Worm (Caenorhabditis elegans) whole organism, L3 larva: Measurements from ENCODE around the gene srlf-1.

Experiments
- aly-2 ChIP-seq: fragments of 150-350 bp; optimal IDR thresholded peaks from 2 replicates; lab custom pipeline; 2014; ENCODE audit warnings: missing biosample characterization, missing genetic modification characterization
- ama-1 ChIP-seq: fragments of 150-350 bp; optimal IDR thresholded peaks from 2 replicates; lab custom pipeline; 2018
- hmg-11 ChIP-seq: sonication (generic microtip); optimal IDR thresholded peaks from 2 replicates; lab custom pipeline; 2016; ENCODE audit warnings: missing genetic modification characterization, missing compliant biosample characterization
- lin-15B ChIP-seq: fragments of 150-350 bp; optimal IDR thresholded peaks from 2 replicates; lab custom pipeline; 2014; ENCODE audit warnings: missing biosample characterization, missing genetic modification characterization
- lin-39 ChIP-seq: fragments of 150-350 bp; optimal IDR thresholded peaks from 2 replicates; lab custom pipeline; 2018; ENCODE audit warnings: missing biosample characterization, missing genetic modification reagents, missing genetic modification characterization
- nhr-12 ChIP-seq: fragments of 150-350 bp; optimal IDR thresholded peaks from 2 replicates; lab custom pipeline; 2014; ENCODE audit warnings: missing biosample characterization, missing genetic modification characterization
- nhr-23 ChIP-seq: fragments of 150-350 bp; optimal IDR thresholded peaks from 2 replicates; lab custom pipeline; 2014; ENCODE audit warnings: missing biosample characterization, missing genetic modification reagents, missing genetic modification characterization
- unc-39 ChIP-seq: sonication (generic microtip); optimal IDR thresholded peaks from 4 replicates; lab custom pipeline; 2017; ENCODE audit warnings: missing biosample characterization, missing genetic modification characterization
- zag-1 ChIP-seq: fragments of 150-350 bp; optimal IDR thresholded peaks from 2 replicates; lab custom pipeline; 2014; ENCODE audit warnings: missing biosample characterization, missing genetic modification characterization

DNA sequence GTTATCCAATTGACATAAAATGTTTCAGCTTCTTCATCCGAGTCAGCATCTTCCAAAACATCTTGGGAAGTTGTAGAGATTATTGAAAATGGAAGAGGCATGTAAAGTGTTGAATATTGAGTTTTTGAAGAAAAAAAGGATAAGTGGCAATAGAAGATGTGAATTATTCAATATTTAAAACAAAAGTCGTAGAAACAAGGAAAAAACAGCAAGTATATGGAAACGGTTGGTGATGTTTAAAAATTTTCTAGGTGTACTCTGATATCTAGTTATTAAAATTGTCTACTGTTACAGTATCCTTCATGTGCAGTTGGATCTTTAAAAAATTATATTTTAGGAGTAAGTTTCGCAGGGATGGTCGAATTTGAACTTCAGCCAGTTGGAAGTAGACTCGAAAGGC, 18.5 kb upstream of the srlf-1 start, which contains the start of gene C06A8.8:
- TF ChIP-seq zag-1 (tag; lab: Kevin White, UChicago) = no peak
- no peak for TF ChIP-seq hmg-11 (tag; lab: Kevin White, UChicago)
- no peak for TF ChIP-seq lin-15B (tag; lab: Kevin White, UChicago)
- TF ChIP-seq ama-1 (lab: Kevin White, UChicago) = no peak
- TF ChIP-seq unc-39 = no peak
- TF ChIP-seq lin-39 (tag; lab: Kevin White, UChicago) = no peak
- TF ChIP-seq nhr-23 (tag; lab: Kevin White, UChicago) = no peak
- no peak for TF ChIP-seq aly-2
- no peak for TF ChIP-seq nhr-12 (tag; lab: Kevin White, UChicago)
